Fruit fly (Drosophila melanogaster): Measurements from ENCODE around the gene CG10514.

CG10514 gene

DNA sequence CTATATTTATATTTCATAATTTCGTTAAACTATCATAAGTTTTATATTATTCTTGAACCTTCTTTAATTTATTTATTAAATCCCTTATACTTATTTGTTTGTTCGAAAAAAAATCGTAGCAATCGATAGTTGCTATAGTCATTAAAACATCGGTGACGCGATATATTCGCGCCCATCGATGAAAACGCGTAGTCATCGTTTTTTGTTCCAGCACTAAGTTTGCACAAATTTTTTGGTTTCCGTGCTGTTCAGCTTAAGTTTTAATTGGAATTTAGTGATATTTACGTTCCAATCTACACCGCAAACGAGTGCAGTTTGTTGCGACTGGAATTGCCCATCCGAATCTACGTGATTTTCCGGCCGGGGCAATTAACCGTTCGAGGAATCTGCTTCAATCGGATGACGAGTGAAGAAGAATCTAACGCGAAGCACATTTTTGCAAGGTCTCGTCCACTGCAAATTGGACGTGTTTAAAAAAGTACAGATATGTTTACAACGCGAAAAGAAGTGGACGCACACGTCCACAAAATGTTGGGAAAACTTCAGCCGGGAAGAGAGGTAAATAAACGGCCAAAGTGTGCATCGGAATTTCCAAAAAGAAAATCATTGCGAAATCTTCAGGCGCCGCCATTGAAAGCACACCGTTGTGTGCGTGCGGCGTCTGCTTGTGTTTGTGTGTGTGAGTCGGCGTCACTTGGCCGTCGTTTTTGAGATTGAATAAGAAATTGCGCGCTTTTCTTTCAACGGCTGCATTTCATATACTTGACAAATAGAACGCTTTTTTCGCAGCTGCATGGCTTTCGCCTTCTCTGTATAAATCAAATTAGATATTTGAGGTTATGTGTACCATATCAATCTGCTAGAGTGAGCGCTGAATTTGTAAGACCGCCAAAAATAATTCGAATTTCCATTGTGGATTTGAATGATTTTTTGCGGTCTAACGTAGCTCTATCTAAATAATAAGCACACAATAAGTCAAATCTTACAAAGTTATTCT, 30.2 kb downstream of the CG10514 start, which contains the start of gene Nup358 (continued):
- TF ChIP-seq CG17612 (GFP tag; IDR thresholded peaks at IDR 0.05) (no peak), schlank (tag; optimal IDR thresholded peaks at IDR 0.05) (no peak), CG18011 (GFP tag; optimal IDR thresholded peaks at IDR 0.05) (no peak), caup (GFP tag; optimal IDR thresholded peaks at IDR 0.05; ENCODE audit: severe bottlenecking) (no peak), nerfin-1 (tag; optimal IDR thresholded peaks at IDR 0.05) (peak; percentile 98), phol (tag; optimal IDR thresholded peaks at IDR 0.05) (peak; percentile 73), CG18476 (GFP tag; optimal IDR thresholded peaks at IDR 0.05) (no peak), CG6791 (GFP tag; IDR thresholded peaks at IDR 0.05; ENCODE audit: partially characterized antibody) (peak; percentile 99), CG10209 (GFP tag; optimal IDR thresholded peaks at IDR 0.05) (no peak), kni (GFP tag; optimal IDR thresholded peaks at IDR 0.05) (no peak), Hr3 (GFP tag; optimal IDR thresholded peaks at IDR 0.05) (no peak), jigr1 (GFP tag; IDR thresholded peaks at IDR 0.05) (no peak; the same call in 2 of the 3 replicates), grau (tag; optimal IDR thresholded peaks at IDR 0.05) (peak; percentile 34), BtbVII (GFP tag; optimal IDR thresholded peaks at IDR 0.05) (no peak), fu2 (GFP tag; optimal IDR thresholded peaks at IDR 0.05) (no peak), CG3163 (GFP tag; optimal IDR thresholded peaks at IDR 0.05) (no peak), Vsx1 (GFP tag; optimal IDR thresholded peaks at IDR 0.05) (no peak), Aef1 (GFP tag; IDR thresholded peaks at IDR 0.05) (no peak), NFAT (GFP tag; IDR thresholded peaks at IDR 0.05) (0 out of 2 replicates have a peak, but pooled peaks have one; percentile 31), knrl (GFP tag; IDR thresholded peaks at IDR 0.05; ENCODE audit: partially characterized antibody) (peak; percentile 98), Bdp1 (GFP tag; optimal IDR thresholded peaks at IDR 0.05) (no peak), CG2120 (GFP tag; optimal IDR thresholded peaks at IDR 0.05) (no peak), D19A (tag; optimal IDR thresholded peaks at IDR 0.05) (no peak), Scr (GFP tag; IDR thresholded peaks at IDR 0.05; ENCODE audit: partially characterized antibody) (peak; percentile 98), CG6254 (GFP tag; optimal IDR thresholded peaks at IDR 0.05) (no peak), hbn (GFP tag; IDR thresholded peaks at IDR 0.05; ENCODE audit: partially characterized antibody) (peak; percentile 97), mld (GFP tag; IDR thresholded peaks at IDR 0.05; ENCODE audit: partially characterized antibody) (peak; percentile 97), CG17361 (GFP tag; IDR thresholded peaks at IDR 0.05) (no peak), CG30020 (tag; optimal IDR thresholded peaks at IDR 0.05) (peak; percentile 35), CG7372 (GFP tag; IDR thresholded peaks at IDR 0.05) (no peak), Bteb2 (GFP tag; optimal IDR thresholded peaks at IDR 0.05) (no peak), CG14860 (GFP tag; IDR thresholded peaks at IDR 0.05; ENCODE audit: partially characterized antibody) (peak; percentile 98), CG15601 (tag; optimal IDR thresholded peaks at IDR 0.05) (peak; percentile 37), bab2 (GFP tag; optimal IDR thresholded peaks at IDR 0.05) (no peak), Sin3A (optimal IDR thresholded peaks at IDR 0.05) (peak; percentile 75), CG8388 (GFP tag; optimal IDR thresholded peaks at IDR 0.05) (no peak), CG17912 (GFP tag; optimal IDR thresholded peaks at IDR 0.05) (no peak), Neu2 (GFP tag; optimal IDR thresholded peaks at IDR 0.05; ENCODE audit: borderline replicate concordance) (no peak), Dad (GFP tag; optimal IDR thresholded peaks at IDR 0.05) (no peak), pho (GFP tag; optimal IDR thresholded peaks at IDR 0.05) (peak; percentile 5), CG4617 (GFP tag; optimal IDR thresholded peaks at IDR 0.05; ENCODE audit: borderline replicate concordance) (no peak), kay (GFP tag; optimal IDR thresholded peaks at IDR 0.05) (no peak), YL-1 (GFP tag; optimal IDR thresholded peaks at IDR 0.05) (peak; percentile 34), toy (GFP tag; IDR thresholded peaks at IDR 0.05) (no peak), CG13624 (GFP tag; optimal IDR thresholded peaks at IDR 0.05) (no peak), gcm2 (GFP tag; optimal IDR thresholded peaks at IDR 0.05) (no peak), CG30403 (GFP tag; optimal IDR thresholded peaks at IDR 0.05) (peak; percentile 20), org-1 (GFP tag; optimal IDR thresholded peaks at IDR 0.05) (no peak)
